Worm (Caenorhabditis elegans): ENCODE results near the gene C07G3.10.

Gene C07G3.10

ce11 chrV:3502038-3502437, at the start of gene C07G3.10, which contains the start of gene C07G3.8:
Gene C07G3.10 (plus strand): TSS chrV:3502307.
Gene C07G3.8 (minus strand): TSS chrV:3502138.
- TF ChIP-seq unc-62 (GFP tag; optimal IDR thresholded peaks at IDR 0.05) = no peak

ce11 chrV:3452489-3452888, 49.6 kb upstream of the C07G3.10 start:
- TF ChIP-seq unc-62 (GFP tag; optimal IDR thresholded peaks at IDR 0.05) = no peak

ce11 chrV:3454620-3455019, 47.5 kb upstream of the C07G3.10 start:
- TF ChIP-seq unc-62 (GFP tag; optimal IDR thresholded peaks at IDR 0.05) = no peak

- TF ChIP-seq unc-62 (GFP tag; optimal IDR thresholded peaks at IDR 0.05) = no peak
These were observed 46.9 kb upstream of the C07G3.10 start for ce11 chrV:3455135-3455747.

- TF ChIP-seq unc-62 (GFP tag; optimal IDR thresholded peaks at IDR 0.05) = no peak
These were observed 42.2 kb upstream of the C07G3.10 start, which contains the start of gene slc-28.2 for ce11 chrV:3459919-3460318. Gene slc-28.2 (plus strand): TSS chrV:3460219.

- no peak for TF ChIP-seq unc-62 (GFP tag; optimal IDR thresholded peaks at IDR 0.05)
These were observed 38.6 kb upstream of the C07G3.10 start, which contains the start of gene slc-28.1 for ce11 chrV:3463514-3463913. Gene slc-28.1 (plus strand): TSS chrV:3463814.

- TF ChIP-seq unc-62 (GFP tag; optimal IDR thresholded peaks at IDR 0.05) = no peak
These were observed 37.2 kb upstream of the C07G3.10 start for ce11 chrV:3464897-3465296.

ce11 chrV:3468436-3468835, 33.7 kb upstream of the C07G3.10 start, which contains the start of gene gst-33:
Gene gst-33 (minus strand): TSS chrV:3468562.
- TF ChIP-seq unc-62 (GFP tag; optimal IDR thresholded peaks at IDR 0.05) = no peak

ce11 chrV:3470782-3471181, 31.3 kb upstream of the C07G3.10 start, which contains the start of gene srbc-29:
Gene srbc-29 (minus strand): TSS chrV:3470882.
- TF ChIP-seq unc-62 (GFP tag; optimal IDR thresholded peaks at IDR 0.05) = no peak

ce11 chrV:3475021-3475420, 27.1 kb upstream of the C07G3.10 start, which contains the start of gene oac-2:
Gene oac-2 (minus strand): TSS chrV:3475121.
- TF ChIP-seq unc-62 (GFP tag; optimal IDR thresholded peaks at IDR 0.05) = no peak

ce11 chrV:3476228-3476627, 25.9 kb upstream of the C07G3.10 start:
- no peak for TF ChIP-seq unc-62 (GFP tag; optimal IDR thresholded peaks at IDR 0.05)

- TF ChIP-seq unc-62 (GFP tag; optimal IDR thresholded peaks at IDR 0.05) = no peak
These were observed 24.6 kb upstream of the C07G3.10 start, which contains the start of gene srbc-31 for ce11 chrV:3477496-3477895. Gene srbc-31 (minus strand): TSS chrV:3477596.

ce11 chrV:3480346-3480745, 21.8 kb upstream of the C07G3.10 start, which contains the start of gene srbc-30:
Gene srbc-30 (minus strand): TSS chrV:3480446.
- TF ChIP-seq unc-62 (GFP tag; optimal IDR thresholded peaks at IDR 0.05) = no peak

ce11 chrV:3482550-3483002, 19.5 kb upstream of the C07G3.10 start, which contains the start of gene lys-7:
Gene lys-7 (minus strand): TSS chrV:3482600.
- no peak for TF ChIP-seq unc-62 (GFP tag; optimal IDR thresholded peaks at IDR 0.05)

ce11 chrV:3484702-3485101, 17.4 kb upstream of the C07G3.10 start, which contains the start of gene srbc-33:
Gene srbc-33 (minus strand): TSS chrV:3484802.
- TF ChIP-seq unc-62 (GFP tag; optimal IDR thresholded peaks at IDR 0.05) = no peak

- no peak for TF ChIP-seq unc-62 (GFP tag; optimal IDR thresholded peaks at IDR 0.05)
These were observed 15.2 kb upstream of the C07G3.10 start, which contains the start of gene srbc-32 for ce11 chrV:3486857-3487256. Gene srbc-32 (minus strand): TSS chrV:3486957.

ce11 chrV:3490435-3490834, 11.7 kb upstream of the C07G3.10 start, which contains the start of gene srbc-36:
Gene srbc-36 (minus strand): TSS chrV:3490535.
- no peak for TF ChIP-seq unc-62 (GFP tag; optimal IDR thresholded peaks at IDR 0.05)

All from whole organism, dauer.